Fruit fly (Drosophila melanogaster): ENCODE results near the gene Naa60.

Naa60 gene

dm6 chr3L:9717839-9718238 lies 8.9 kb upstream of the Naa60 start:
- TF ChIP-seq ey (GFP tag; optimal IDR thresholded peaks at IDR 0.05) (no peak), Rel (GFP tag; optimal IDR thresholded peaks at IDR 0.05) (no peak), Rel (tag; optimal IDR thresholded peaks at IDR 0.05) (peak; percentile 98), Dif (GFP tag; optimal IDR thresholded peaks at IDR 0.05; ENCODE audit: partially characterized antibody) (no peak)

dm6 chr3L:9718929-9719328 lies 7.8 kb upstream of the Naa60 start, which contains the start of the genes CG18178 and CG14174:
Gene CG18178 (minus strand): TSS chr3L:9719144.
Gene CG14174 (plus strand): TSS chr3L:9719328.
- TF ChIP-seq Myc (optimal IDR thresholded peaks at IDR 0.05) = peak; percentile 90
- peak; percentile 70 for TF ChIP-seq CG9705 (GFP tag; optimal IDR thresholded peaks at IDR 0.05)
- TF ChIP-seq sv (GFP tag; optimal IDR thresholded peaks at IDR 0.05) = peak; percentile 38
- TF ChIP-seq Sp1 (GFP tag; optimal IDR thresholded peaks at IDR 0.05) = peak; percentile 73
- peak; percentile 63 for TF ChIP-seq psq (GFP tag; optimal IDR thresholded peaks at IDR 0.05)
- peak; percentile 48 for TF ChIP-seq dmrt93B (GFP tag; optimal IDR thresholded peaks at IDR 0.05)
- no peak for TF ChIP-seq Rel (GFP tag; optimal IDR thresholded peaks at IDR 0.05)
- peak; percentile 82 for TF ChIP-seq Rel (tag; optimal IDR thresholded peaks at IDR 0.05)
- TF ChIP-seq Vsx2 (GFP tag; optimal IDR thresholded peaks at IDR 0.05; ENCODE audit: partially characterized antibody) = no peak
- peak in 1 of 2 experiments; percentile 47 for TF ChIP-seq foxo (GFP tag; optimal IDR thresholded peaks at IDR 0.05)
- no peak for TF ChIP-seq dl (GFP tag; optimal IDR thresholded peaks at IDR 0.05; ENCODE audit: insufficient read depth in 1 of 2, partially characterized antibody in 2 of 2)
- peak; percentile 70 for TF ChIP-seq rgr (GFP tag; optimal IDR thresholded peaks at IDR 0.05)
- TF ChIP-seq CG32264 (GFP tag; optimal IDR thresholded peaks at IDR 0.05) = no peak
- peak; percentile 39 for TF ChIP-seq h (GFP tag; optimal IDR thresholded peaks at IDR 0.05)
- TF ChIP-seq HLH106 (tag; optimal IDR thresholded peaks at IDR 0.05) = peak; percentile 84
- no peak for TF ChIP-seq Hr83 (GFP tag; optimal IDR thresholded peaks at IDR 0.05; ENCODE audit: poor library complexity, severe bottlenecking)
- peak; percentile 26 for TF ChIP-seq OdsH (GFP tag; optimal IDR thresholded peaks at IDR 0.05)

- no peak for TF ChIP-seq dl (GFP tag; optimal IDR thresholded peaks at IDR 0.05; ENCODE audit: insufficient read depth in 1 of 2, partially characterized antibody in 2 of 2)
- TF ChIP-seq CG9705 (GFP tag; optimal IDR thresholded peaks at IDR 0.05) = no peak
- no peak for TF ChIP-seq Sp1 (GFP tag; optimal IDR thresholded peaks at IDR 0.05)
- TF ChIP-seq CrebA (GFP tag; optimal IDR thresholded peaks at IDR 0.05; ENCODE audit: borderline replicate concordance) = no peak
- no peak for TF ChIP-seq jim (GFP tag; optimal IDR thresholded peaks at IDR 0.05)
- TF ChIP-seq Hnf4 (GFP tag; optimal IDR thresholded peaks at IDR 0.05) = no peak
- TF ChIP-seq N (GFP tag; optimal IDR thresholded peaks at IDR 0.05) = no peak
- no peak for TF ChIP-seq HLH106 (tag; optimal IDR thresholded peaks at IDR 0.05)
- no peak for TF ChIP-seq tai (GFP tag; optimal IDR thresholded peaks at IDR 0.05)
- TF ChIP-seq sage (GFP tag; optimal IDR thresholded peaks at IDR 0.05) = no peak
- no peak for TF ChIP-seq h (GFP tag; optimal IDR thresholded peaks at IDR 0.05)
- TF ChIP-seq dmrt93B (GFP tag; optimal IDR thresholded peaks at IDR 0.05) = no peak
- TF ChIP-seq sv (GFP tag; optimal IDR thresholded peaks at IDR 0.05) = no peak
- no peak for TF ChIP-seq lola (GFP tag; optimal IDR thresholded peaks at IDR 0.05)
- TF ChIP-seq foxo (GFP tag; optimal IDR thresholded peaks at IDR 0.05) = no peak
- no peak for TF ChIP-seq usp (GFP tag; optimal IDR thresholded peaks at IDR 0.05)
- TF ChIP-seq br (GFP tag; optimal IDR thresholded peaks at IDR 0.05) = no peak
- TF ChIP-seq rgr (GFP tag; optimal IDR thresholded peaks at IDR 0.05) = no peak
- TF ChIP-seq fru (GFP tag; optimal IDR thresholded peaks at IDR 0.05) = no peak
- TF ChIP-seq OdsH (GFP tag; optimal IDR thresholded peaks at IDR 0.05) = no peak
Measured at dm6 chr3L:9720102-9720501, 6.6 kb upstream of the Naa60 start.

DNA sequence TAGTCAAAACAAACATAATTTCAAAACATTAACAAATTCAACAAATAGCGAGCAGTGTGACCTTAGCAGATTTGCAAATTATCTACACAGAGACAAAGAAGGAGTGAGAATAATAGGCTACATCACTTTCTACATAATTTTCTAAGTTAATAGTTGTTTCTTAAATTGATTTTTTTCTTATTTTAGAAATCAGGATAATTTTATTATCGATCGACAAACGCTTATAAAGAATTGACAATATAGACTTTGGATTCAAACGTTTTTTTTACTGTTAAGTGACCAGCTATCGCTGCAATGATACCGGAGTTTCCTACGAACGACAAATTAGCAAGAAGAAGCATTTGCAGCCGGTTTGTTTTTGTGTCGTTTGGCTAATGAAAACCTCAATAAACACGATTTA lies 3.6 kb upstream of the Naa60 start, which contains the start of the genes nbs and defl:
Gene nbs (minus strand): TSS at position 87 of the 400 bp plus-strand sequence.
Gene defl (plus strand): TSS at position 316 of the 400 bp plus-strand sequence.
- TF ChIP-seq Dif (GFP tag; optimal IDR thresholded peaks at IDR 0.05; ENCODE audit: partially characterized antibody) (no peak), CG9705 (GFP tag; optimal IDR thresholded peaks at IDR 0.05) (peak; percentile 67), HLH106 (tag; optimal IDR thresholded peaks at IDR 0.05) (peak; percentile 85), woc (GFP tag; optimal IDR thresholded peaks at IDR 0.05) (no peak), Sp1 (GFP tag; optimal IDR thresholded peaks at IDR 0.05) (no peak), sage (GFP tag; optimal IDR thresholded peaks at IDR 0.05) (no peak), dl (GFP tag; optimal IDR thresholded peaks at IDR 0.05; ENCODE audit: insufficient read depth in 1 of 2, partially characterized antibody in 2 of 2) (no peak), pan (optimal IDR thresholded peaks at IDR 0.05) (no peak), Jra (GFP tag; optimal IDR thresholded peaks at IDR 0.05) (no peak), h (GFP tag; optimal IDR thresholded peaks at IDR 0.05) (no peak), Mio (GFP tag; optimal IDR thresholded peaks at IDR 0.05) (no peak), sv (GFP tag; optimal IDR thresholded peaks at IDR 0.05) (peak; percentile 56), Hr78 (GFP tag; optimal IDR thresholded peaks at IDR 0.05) (no peak), fru (GFP tag; optimal IDR thresholded peaks at IDR 0.05) (no peak), dmrt93B (GFP tag; optimal IDR thresholded peaks at IDR 0.05) (no peak), ey (GFP tag; optimal IDR thresholded peaks at IDR 0.05) (peak; percentile 72), br (GFP tag; optimal IDR thresholded peaks at IDR 0.05) (no peak), Hr83 (GFP tag; optimal IDR thresholded peaks at IDR 0.05; ENCODE audit: poor library complexity, severe bottlenecking) (no peak), jim (GFP tag; optimal IDR thresholded peaks at IDR 0.05) (no peak), brk (GFP tag; optimal IDR thresholded peaks at IDR 0.05) (no peak), CrebA (GFP tag; optimal IDR thresholded peaks at IDR 0.05; ENCODE audit: borderline replicate concordance) (no peak), N (GFP tag; optimal IDR thresholded peaks at IDR 0.05) (no peak), Myc (optimal IDR thresholded peaks at IDR 0.05) (peak; percentile 27), CG32264 (GFP tag; optimal IDR thresholded peaks at IDR 0.05) (no peak), Dfd (GFP tag; optimal IDR thresholded peaks at IDR 0.05) (no peak), GATAd (GFP tag; optimal IDR thresholded peaks at IDR 0.05) (no peak), Vsx2 (GFP tag; optimal IDR thresholded peaks at IDR 0.05; ENCODE audit: partially characterized antibody) (no peak), usp (GFP tag; optimal IDR thresholded peaks at IDR 0.05) (no peak), Rel (GFP tag; optimal IDR thresholded peaks at IDR 0.05) (no peak), Rel (tag; optimal IDR thresholded peaks at IDR 0.05) (peak; percentile 49), rgr (GFP tag; optimal IDR thresholded peaks at IDR 0.05) (peak; percentile 80), psq (GFP tag; optimal IDR thresholded peaks at IDR 0.05) (peak; percentile 62), OdsH (GFP tag; optimal IDR thresholded peaks at IDR 0.05) (peak; percentile 62), Abd-B (GFP tag; optimal IDR thresholded peaks at IDR 0.05) (no peak), lola (GFP tag; optimal IDR thresholded peaks at IDR 0.05) (no peak)

Data from whole organism, wandering third instar larva.